Fruit fly (Drosophila melanogaster) whole organism, embryonic: ENCODE results near the gene CG17121.

ENCODE experiments used
- Asciz ChIP-seq: fragments of 200-800 bp; sonication (Bioruptor generic); optimal IDR thresholded peaks from 2 replicates; lab custom pipeline; 2017; ENCODE audit warnings: missing biosample characterization, mild to moderate bottlenecking, missing genetic modification characterization, missing genetic modification reagents
- B-H2 ChIP-seq: fragments of 200-800 bp; sonication (Bioruptor generic); optimal IDR thresholded peaks from 2 replicates; lab custom pipeline; 2018; ENCODE audit warnings: missing biosample characterization, mild to moderate bottlenecking, missing genetic modification characterization
- CG10274 ChIP-seq: fragments of 200-800 bp; sonication (Bioruptor generic); optimal IDR thresholded peaks from 3 replicates; lab custom pipeline; 2017; ENCODE audit warnings: missing biosample characterization, mild to moderate bottlenecking, missing genetic modification characterization
- CG10959 ChIP-seq: fragments of 200-800 bp; sonication (Bioruptor generic); IDR thresholded peaks from 2 replicates; pipeline ENCODE4 v1.3.6; 2022; ENCODE audit warnings: missing biosample characterization, missing genetic modification characterization
- CG12744 ChIP-seq: fragments of 200-800 bp; sonication (Bioruptor generic); optimal IDR thresholded peaks from 2 replicates; lab custom pipeline; 2016; ENCODE audit warnings: missing biosample characterization, missing genetic modification characterization
- CG13775 ChIP-seq: fragments of 200-800 bp; sonication (Bioruptor generic); optimal IDR thresholded peaks from 3 replicates; lab custom pipeline; 2017; ENCODE audit warnings: missing biosample characterization, mild to moderate bottlenecking, missing genetic modification characterization
- CG16813 ChIP-seq: fragments of 200-800 bp; sonication (Bioruptor generic); IDR thresholded peaks from 3 replicates; pipeline ENCODE4 v1.3.6; 2022; ENCODE audit warnings: missing biosample characterization, missing genetic modification characterization; ENCODE audit not compliant: partially characterized antibody
- CG17568 ChIP-seq: fragments of 200-800 bp; sonication (Bioruptor generic); optimal IDR thresholded peaks from 2 replicates; lab custom pipeline; 2018; ENCODE audit warnings: missing biosample characterization, mild to moderate bottlenecking, missing genetic modification characterization, moderate library complexity
- CG18476 ChIP-seq: fragments of 200-800 bp; sonication (Bioruptor generic); optimal IDR thresholded peaks from 2 replicates; lab custom pipeline; 2016; ENCODE audit warnings: missing biosample characterization, mild to moderate bottlenecking, missing genetic modification characterization
- CG2116 ChIP-seq: fragments of 200-800 bp; sonication (Bioruptor generic); optimal IDR thresholded peaks from 3 replicates; lab custom pipeline; 2018; ENCODE audit warnings: missing biosample characterization, mild to moderate bottlenecking, missing genetic modification characterization
- CG2120 ChIP-seq: fragments of 200-800 bp; sonication (Bioruptor generic); optimal IDR thresholded peaks from 3 replicates; lab custom pipeline; 2016; ENCODE audit warnings: missing biosample characterization, missing genetic modification characterization
- CG31224 ChIP-seq: fragments of 200-800 bp; sonication (Bioruptor generic); IDR thresholded peaks from 2 replicates; pipeline ENCODE4 v1.3.6; 2022; ENCODE audit warnings: missing biosample characterization, missing genetic modification characterization
- CG31388 ChIP-seq: fragments of 200-800 bp; sonication (Bioruptor generic); optimal IDR thresholded peaks from 2 replicates; lab custom pipeline; 2016; ENCODE audit warnings: missing biosample characterization, missing genetic modification characterization
- CG32772 ChIP-seq: fragments of 200-800 bp; sonication (Bioruptor generic); IDR thresholded peaks from 2 replicates; pipeline ENCODE4 v1.3.6; 2022; ENCODE audit warnings: missing biosample characterization, missing genetic modification characterization
- CG33213 ChIP-seq: fragments of 200-800 bp; sonication (Bioruptor generic); optimal IDR thresholded peaks from 3 replicates; lab custom pipeline; 2016; ENCODE audit warnings: missing biosample characterization, missing genetic modification characterization
- CG4282 ChIP-seq: fragments of 200-800 bp; sonication (Bioruptor generic); optimal IDR thresholded peaks from 2 replicates; lab custom pipeline; 2016; ENCODE audit warnings: missing biosample characterization, missing genetic modification characterization
- CG4328 ChIP-seq: fragments of 200-800 bp; sonication (Bioruptor generic); optimal IDR thresholded peaks from 3 replicates; lab custom pipeline; 2017; ENCODE audit warnings: missing biosample characterization, missing genetic modification reagents, missing genetic modification characterization
- CG4617 ChIP-seq: fragments of 200-800 bp; sonication (Bioruptor generic); optimal IDR thresholded peaks from 3 replicates; lab custom pipeline; 2016; ENCODE audit warnings: missing biosample characterization, missing genetic modification characterization, borderline replicate concordance
- CG4730 ChIP-seq: fragments of 200-800 bp; sonication (Bioruptor generic); IDR thresholded peaks from 2 replicates; pipeline ENCODE4 v1.3.6; 2022; ENCODE audit warnings: missing biosample characterization, missing genetic modification characterization
- CG5953 ChIP-seq: fragments of 200-800 bp; sonication (Bioruptor generic); IDR thresholded peaks from 2 replicates; pipeline ENCODE4 v1.3.6; 2022; ENCODE audit warnings: missing biosample characterization, missing genetic modification characterization
- CG6854 ChIP-seq: fragments of 200-800 bp; sonication (Bioruptor generic); optimal IDR thresholded peaks from 3 replicates; lab custom pipeline; 2017; ENCODE audit warnings: missing biosample characterization, mild to moderate bottlenecking, missing genetic modification characterization
- CG7786 ChIP-seq: fragments of 200-800 bp; sonication (Bioruptor generic); optimal IDR thresholded peaks from 2 replicates; lab custom pipeline; 2016; ENCODE audit warnings: missing biosample characterization, missing genetic modification characterization
- CG8089 ChIP-seq: fragments of 200-800 bp; sonication (Bioruptor generic); optimal IDR thresholded peaks from 3 replicates; lab custom pipeline; 2016; ENCODE audit warnings: missing biosample characterization, missing genetic modification characterization
- CG8290 ChIP-seq, 3 experiments: fragments of 200-800 bp; sonication (Bioruptor generic); optimal IDR thresholded peaks; 2 replicates each; lab custom pipeline; 2016 to 2019; ENCODE audit warnings: missing biosample characterization in 3 of 3, missing genetic modification characterization in 3 of 3, mild to moderate bottlenecking in 2 of 3, moderate library complexity in 1 of 3
- CG9437 ChIP-seq: fragments of 200-800 bp; sonication (Bioruptor generic); optimal IDR thresholded peaks from 2 replicates; lab custom pipeline; 2018; ENCODE audit warnings: missing biosample characterization, mild to moderate bottlenecking, missing genetic modification characterization
- CG9876 ChIP-seq: fragments of 200-800 bp; sonication (Bioruptor generic); optimal IDR thresholded peaks from 2 replicates; lab custom pipeline; 2016; ENCODE audit warnings: missing biosample characterization, missing genetic modification characterization
- Doc3 ChIP-seq: fragments of 200-800 bp; sonication (Bioruptor generic); IDR thresholded peaks from 3 replicates; pipeline ENCODE4 v1.3.6; 2022; ENCODE audit warnings: missing biosample characterization, missing genetic modification characterization; ENCODE audit not compliant: partially characterized antibody
- Ets65A ChIP-seq: fragments of 200-800 bp; sonication (Bioruptor generic); peaks from one replicate; lab custom pipeline; 2016; ENCODE audit warnings: missing biosample characterization, missing genetic modification characterization
- Hr51 ChIP-seq, 2 experiments: fragments of 200-800 bp; sonication (Bioruptor generic); optimal IDR thresholded peaks; 2 replicates in 1 of 2; 3 replicates in 1 of 2; lab custom pipeline; 2016 to 2018; ENCODE audit warnings: missing biosample characterization in 2 of 2, missing genetic modification characterization in 2 of 2, mild to moderate bottlenecking in 1 of 2, moderate library complexity in 1 of 2
- Lim3 ChIP-seq: fragments of 200-800 bp; sonication (Bioruptor generic); IDR thresholded peaks from 2 replicates; pipeline ENCODE4 v1.3.6; 2022; ENCODE audit warnings: missing biosample characterization, missing genetic modification characterization
- Mes4 ChIP-seq: fragments of 200-800 bp; sonication (Bioruptor generic); optimal IDR thresholded peaks from 2 replicates; lab custom pipeline; 2016; ENCODE audit warnings: missing biosample characterization, missing genetic modification characterization
- NK7.1 ChIP-seq: fragments of 200-800 bp; sonication (Bioruptor generic); optimal IDR thresholded peaks from 3 replicates; lab custom pipeline; 2016; ENCODE audit warnings: missing biosample characterization, missing genetic modification characterization
- Oaz ChIP-seq: fragments of 200-800 bp; sonication (Bioruptor generic); IDR thresholded peaks from 2 replicates; pipeline ENCODE4 v1.3.6; 2022; ENCODE audit warnings: missing biosample characterization, missing genetic modification characterization
- Oli ChIP-seq: fragments of 200-800 bp; sonication (Bioruptor generic); optimal IDR thresholded peaks from 2 replicates; lab custom pipeline; 2018; ENCODE audit warnings: missing biosample characterization, mild to moderate bottlenecking, missing genetic modification characterization, moderate library complexity
- Ravus ChIP-seq: fragments of 200-800 bp; sonication (Bioruptor generic); IDR thresholded peaks from 2 replicates; pipeline ENCODE4 v1.3.6; 2022; ENCODE audit warnings: missing biosample characterization, missing genetic modification characterization
- Rfx ChIP-seq: fragments of 200-800 bp; sonication (Bioruptor generic); IDR thresholded peaks from 2 replicates; pipeline ENCODE4 v1.3.6; 2022; ENCODE audit warnings: missing biosample characterization, missing genetic modification characterization
- al ChIP-seq: fragments of 200-800 bp; sonication (Bioruptor generic); IDR thresholded peaks from 2 replicates; pipeline ENCODE4 v1.3.6; 2022; ENCODE audit warnings: missing biosample characterization, missing genetic modification characterization
- amos ChIP-seq: fragments of 200-800 bp; sonication (Bioruptor generic); IDR thresholded peaks from 2 replicates; pipeline ENCODE4 v1.3.6; 2022; ENCODE audit warnings: missing biosample characterization, missing genetic modification characterization; ENCODE audit not compliant: partially characterized antibody
- ash1 ChIP-seq: fragments of 200-800 bp; sonication (Bioruptor generic); optimal IDR thresholded peaks from 2 replicates; lab custom pipeline; 2018; ENCODE audit warnings: missing biosample characterization, mild to moderate bottlenecking, missing genetic modification characterization
- btn ChIP-seq: fragments of 200-800 bp; sonication (Bioruptor generic); optimal IDR thresholded peaks from 2 replicates; lab custom pipeline; 2016; ENCODE audit warnings: missing biosample characterization, missing genetic modification characterization
- chif ChIP-seq, 2 experiments: fragments of 200-800 bp; sonication (Bioruptor generic); optimal IDR thresholded peaks; 3 replicates each; lab custom pipeline; 2016; ENCODE audit warnings: missing biosample characterization in 2 of 2, missing genetic modification characterization in 2 of 2
- ci ChIP-seq: fragments of 200-800 bp; sonication (Bioruptor generic); IDR thresholded peaks from 3 replicates; pipeline ENCODE4 v1.3.6; 2022; ENCODE audit warnings: missing biosample characterization, missing genetic modification characterization
- ham ChIP-seq: fragments of 200-800 bp; sonication (Bioruptor generic); IDR thresholded peaks from 2 replicates; pipeline ENCODE4 v1.3.6; 2022; ENCODE audit warnings: missing biosample characterization, missing genetic modification characterization
- hb ChIP-seq: fragments of 200-800 bp; sonication (Bioruptor generic); IDR thresholded peaks from 3 replicates; pipeline ENCODE4 v1.3.6; 2022; ENCODE audit warnings: missing biosample characterization, missing genetic modification characterization; ENCODE audit not compliant: partially characterized antibody
- insv ChIP-seq, 2 experiments: fragments of 200-800 bp; sonication (Bioruptor generic); optimal IDR thresholded peaks; 3 replicates each; lab custom pipeline; 2016 to 2018; ENCODE audit warnings: missing biosample characterization in 2 of 2, missing genetic modification characterization in 2 of 2
- lab ChIP-seq: fragments of 200-800 bp; sonication (Bioruptor generic); optimal IDR thresholded peaks from 3 replicates; lab custom pipeline; 2017; ENCODE audit warnings: missing biosample characterization, missing genetic modification characterization, mild to moderate bottlenecking, moderate library complexity, missing genetic modification reagents
- lov ChIP-seq, 2 experiments: fragments of 200-800 bp in 1 of 2; fragments of >200 bp in 1 of 2; sonication (Bioruptor generic) in 1 of 2; IDR thresholded peaks in 1 of 2; optimal IDR thresholded peaks in 1 of 2; 2 replicates in 1 of 2; 3 replicates in 1 of 2; pipeline versions ENCODE4 v1.3.6 to Lab custom; 2017 to 2022; ENCODE audit warnings: missing biosample characterization in 1 of 2, missing genetic modification characterization in 1 of 2
- ro ChIP-seq: fragments of 200-800 bp; sonication (Bioruptor generic); IDR thresholded peaks from 2 replicates; pipeline ENCODE4 v1.3.6; 2022; ENCODE audit warnings: missing biosample characterization, missing genetic modification characterization
- sna ChIP-seq: fragments of 200-800 bp; sonication (Bioruptor generic); IDR thresholded peaks from 2 replicates; pipeline ENCODE4 v1.3.6; 2022; ENCODE audit warnings: missing biosample characterization, missing genetic modification characterization; ENCODE audit not compliant: partially characterized antibody
- toy ChIP-seq: fragments of 200-800 bp; sonication (Bioruptor generic); IDR thresholded peaks from 2 replicates; pipeline ENCODE4 v1.3.6; 2022; ENCODE audit warnings: missing biosample characterization, missing genetic modification characterization
- ttk ChIP-seq: fragments of 200-800 bp; sonication (Bioruptor generic); IDR thresholded peaks from 2 replicates; pipeline ENCODE4 v2.1.2; 2022; ENCODE audit warnings: missing biosample characterization, missing genetic modification characterization

Gene CG17121

dm6 chr3R:23061209-23061608, 13.2 kb upstream of the CG17121 start, which contains the start of the genes sav and Ublcp1 (continued):
- TF ChIP-seq lab (GFP tag; lab: Kevin White, UChicago) = no peak
- TF ChIP-seq Mes4 (GFP tag; lab: Kevin White, UChicago) = no peak
- no peak for TF ChIP-seq ci (GFP tag; lab: Robert Waterston, UW)
- no peak for TF ChIP-seq CG7786 (GFP tag; lab: Kevin White, UChicago)
- peak; percentile 32 for TF ChIP-seq CG2120 (GFP tag; lab: Kevin White, UChicago)
- TF ChIP-seq CG10959 (GFP tag; lab: Robert Waterston, UW) = no peak
- TF ChIP-seq Rfx (GFP tag; lab: Robert Waterston, UW) = no peak; the same call in 1 of the 2 replicates
- TF ChIP-seq CG17568 (GFP tag; lab: Kevin White, UChicago) = no peak
- peak; percentile 80 for TF ChIP-seq hb (GFP tag; lab: Robert Waterston, UW)
- no peak for TF ChIP-seq CG33213 (GFP tag; lab: Kevin White, UChicago)
- peak; percentile 87 for TF ChIP-seq amos (GFP tag; lab: Robert Waterston, UW)
- TF ChIP-seq CG4730 = no peak
- no peak for TF ChIP-seq btn (GFP tag; lab: Kevin White, UChicago)
- TF ChIP-seq Oli (tag; lab: Kevin White, UChicago) = peak; percentile 16
- peak; percentile 91 for TF ChIP-seq Doc3 (GFP tag; lab: Robert Waterston, UW)
- no peak for TF ChIP-seq CG9876 (GFP tag; lab: Kevin White, UChicago)
- peak; percentile 78 for TF ChIP-seq CG2116 (GFP tag; lab: Kevin White, UChicago)
- no peak for TF ChIP-seq CG32772 (GFP tag; lab: Robert Waterston, UW)
- TF ChIP-seq CG4282 (GFP tag; lab: Kevin White, UChicago) = no peak
- TF ChIP-seq CG12744 (GFP tag; lab: Kevin White, UChicago) = no peak
- peak; percentile 85 for TF ChIP-seq CG4617 (GFP tag; lab: Kevin White, UChicago)
- no peak for TF ChIP-seq B-H2
- TF ChIP-seq toy (GFP tag; lab: Robert Waterston, UW) = no peak
- TF ChIP-seq insv (GFP tag; optimal IDR thresholded peaks at IDR 0.05; lab: Kevin White, UChicago) = no peak
- no peak for TF ChIP-seq CG31388 (GFP tag; lab: Kevin White, UChicago)
- no peak for TF ChIP-seq lov (optimal IDR thresholded peaks at IDR 0.05; lab: Kevin White, UChicago)
- TF ChIP-seq lov (GFP tag; IDR thresholded peaks at IDR 0.05; lab: Robert Waterston, UW) = no peak
- TF ChIP-seq ham (GFP tag; lab: Robert Waterston, UW) = no peak
- TF ChIP-seq ro (GFP tag; lab: Robert Waterston, UW) = no peak
- TF ChIP-seq CG8089 (GFP tag; lab: Kevin White, UChicago) = no peak
- TF ChIP-seq CG9437 (GFP tag; lab: Kevin White, UChicago) = no peak
- no peak for TF ChIP-seq CG10274 (GFP tag; lab: Kevin White, UChicago)
- no peak for TF ChIP-seq CG31224
- peak; percentile 36 for TF ChIP-seq Ets65A (GFP tag; lab: Kevin White, UChicago)
- TF ChIP-seq Asciz (GFP tag; lab: Kevin White, UChicago) = no peak
- no peak for TF ChIP-seq CG5953 (GFP tag; lab: Robert Waterston, UW)
- no peak for TF ChIP-seq NK7.1
- no peak for TF ChIP-seq Hr51 (GFP tag; optimal IDR thresholded peaks at IDR 0.05; lab: Kevin White, UChicago)
- peak; percentile 91 for TF ChIP-seq CG16813 (GFP tag; lab: Robert Waterston, UW)
- no peak for TF ChIP-seq CG6854 (GFP tag; lab: Kevin White, UChicago)
- peak; percentile 28 for TF ChIP-seq CG8290 (GFP tag; optimal IDR thresholded peaks at IDR 0.05; lab: Kevin White, UChicago)
- no peak for TF ChIP-seq CG8290 (tag; optimal IDR thresholded peaks at IDR 0.05; lab: Kevin White, UChicago)
- no peak for TF ChIP-seq al (GFP tag; lab: Robert Waterston, UW)
- peak; percentile 40 for TF ChIP-seq CG13775 (GFP tag; lab: Kevin White, UChicago)
- no peak for TF ChIP-seq CG4328 (GFP tag; lab: Kevin White, UChicago)
- no peak for TF ChIP-seq CG18476 (GFP tag; lab: Kevin White, UChicago)
- no peak for TF ChIP-seq Ravus
- no peak for TF ChIP-seq chif (GFP tag; optimal IDR thresholded peaks at IDR 0.05; lab: Kevin White, UChicago)
- TF ChIP-seq sna (GFP tag; lab: Robert Waterston, UW) = peak; percentile 93
- TF ChIP-seq ttk (GFP tag; lab: Robert Waterston, UW) = no peak
- TF ChIP-seq ash1 (GFP tag; lab: Kevin White, UChicago) = no peak
- no peak for TF ChIP-seq Lim3
- no peak for TF ChIP-seq Oaz (GFP tag; lab: Robert Waterston, UW)
